Worm (Caenorhabditis elegans) whole organism, L2 larva: ENCODE measurements around the gene dhrr-1.
A peak's percentile ranks its signal among the peaks of the same experiment; 100 is the strongest.
"Not testable (repeated sequence)": the region's sequence is repeated elsewhere in the genome, so short reads cannot be mapped to it uniquely, and the experiment has no call there.

Experiments used
- C34F6.9 ChIP-seq: fragments of 150-350 bp; optimal IDR thresholded peaks from 2 replicates; lab custom pipeline; 2014; ENCODE audit warnings: missing biosample characterization, missing genetic modification characterization
- R02D3.7 ChIP-seq: fragments of 150-350 bp; optimal IDR thresholded peaks from 2 replicates; lab custom pipeline; 2014; ENCODE audit warnings: missing biosample characterization, missing genetic modification characterization
- Y55F3AM.14 ChIP-seq: fragments of 200-800 bp; sonication (Bioruptor generic); optimal IDR thresholded peaks from 2 replicates; lab custom pipeline; 2018; ENCODE audit warnings: mild to moderate bottlenecking, missing genetic modification characterization, missing compliant biosample characterization
- ZK546.5 ChIP-seq: sonication (generic microtip); optimal IDR thresholded peaks from 2 replicates; lab custom pipeline; 2017; ENCODE audit warnings: missing biosample characterization, missing genetic modification characterization
- alr-1 ChIP-seq: fragments of 150-350 bp; optimal IDR thresholded peaks from 2 replicates; lab custom pipeline; 2014; ENCODE audit warnings: missing biosample characterization, missing genetic modification characterization
- aly-2 ChIP-seq: fragments of 150-350 bp; optimal IDR thresholded peaks from 2 replicates; lab custom pipeline; 2014; ENCODE audit warnings: missing biosample characterization, missing genetic modification characterization
- ceh-16 ChIP-seq: fragments of 150-350 bp; optimal IDR thresholded peaks from 2 replicates; lab custom pipeline; 2014; ENCODE audit warnings: missing biosample characterization, missing genetic modification characterization
- crh-2 ChIP-seq: sonication (generic microtip); optimal IDR thresholded peaks from 2 replicates; lab custom pipeline; 2017; ENCODE audit warnings: missing biosample characterization, missing genetic modification characterization
- dmd-4 ChIP-seq: sonication (generic microtip); optimal IDR thresholded peaks from 2 replicates; lab custom pipeline; 2017; ENCODE audit warnings: missing biosample characterization, missing genetic modification characterization
- egl-27 ChIP-seq: sonication (generic microtip); optimal IDR thresholded peaks from 3 replicates; lab custom pipeline; 2017; ENCODE audit warnings: missing biosample characterization, missing genetic modification reagents, missing genetic modification characterization
- elt-1 ChIP-seq: fragments of 150-350 bp; optimal IDR thresholded peaks from 2 replicates; lab custom pipeline; 2014; ENCODE audit warnings: missing biosample characterization, missing genetic modification characterization
- elt-3 ChIP-seq: sonication (generic microtip); optimal IDR thresholded peaks from 2 replicates; lab custom pipeline; 2017; ENCODE audit warnings: missing biosample characterization, missing genetic modification characterization
- fos-1 ChIP-seq: fragments of 150-350 bp; optimal IDR thresholded peaks from 2 replicates; lab custom pipeline; 2014; ENCODE audit warnings: missing biosample characterization, missing genetic modification characterization
- lin-11 ChIP-seq: fragments of 150-350 bp; sonication (generic microtip); optimal IDR thresholded peaks from 2 replicates; lab custom pipeline; 2014; ENCODE audit warnings: missing biosample characterization, missing genetic modification characterization, inconsistent platforms, mixed read lengths
- lin-39 ChIP-seq: fragments of 150-350 bp; optimal IDR thresholded peaks from 2 replicates; lab custom pipeline; 2014; ENCODE audit warnings: missing biosample characterization, missing genetic modification reagents, missing genetic modification characterization
- mbf-1 ChIP-seq: sonication (generic microtip); optimal IDR thresholded peaks from 2 replicates; lab custom pipeline; 2017; ENCODE audit warnings: missing biosample characterization, missing genetic modification characterization
- nhr-11 ChIP-seq: fragments of 150-350 bp; optimal IDR thresholded peaks from 2 replicates; lab custom pipeline; 2014; ENCODE audit warnings: missing biosample characterization, missing genetic modification characterization
- nhr-129 ChIP-seq: fragments of 150-350 bp; optimal IDR thresholded peaks from 2 replicates; lab custom pipeline; 2014; ENCODE audit warnings: missing biosample characterization, missing genetic modification characterization
- nhr-237 ChIP-seq: fragments of 150-350 bp; optimal IDR thresholded peaks from 2 replicates; lab custom pipeline; 2014; ENCODE audit warnings: missing biosample characterization, missing genetic modification characterization
- nhr-25 ChIP-seq: fragments of 150-350 bp; sonication (generic microtip); optimal IDR thresholded peaks from 3 replicates; lab custom pipeline; 2014; ENCODE audit warnings: missing biosample characterization, missing genetic modification characterization
- nhr-77 ChIP-seq: fragments of 150-350 bp; optimal IDR thresholded peaks from 2 replicates; lab custom pipeline; 2014; ENCODE audit warnings: missing biosample characterization, missing genetic modification characterization
- peb-1 ChIP-seq: fragments of 150-350 bp; optimal IDR thresholded peaks from 2 replicates; lab custom pipeline; 2014; ENCODE audit warnings: missing biosample characterization, missing genetic modification characterization
- sem-4 ChIP-seq: fragments of 150-350 bp; optimal IDR thresholded peaks from 2 replicates; lab custom pipeline; 2014; ENCODE audit warnings: missing biosample characterization, missing genetic modification reagents, missing genetic modification characterization
- sma-3 ChIP-seq: sonication (generic microtip); optimal IDR thresholded peaks from 2 replicates; lab custom pipeline; 2016; ENCODE audit warnings: missing genetic modification reagents, missing genetic modification characterization, missing compliant biosample characterization
- sma-9 ChIP-seq, 2 experiments: fragments of 150-350 bp in 1 of 2; sonication (generic microtip) in 1 of 2; optimal IDR thresholded peaks; 2 replicates each; lab custom pipeline; 2014 to 2016; ENCODE audit warnings: missing genetic modification characterization in 2 of 2, mild to moderate bottlenecking in 1 of 2, missing biosample characterization in 1 of 2, missing compliant biosample characterization in 1 of 2, missing genetic modification reagents in 1 of 2, moderate library complexity in 1 of 2
- unc-39 ChIP-seq: fragments of 150-350 bp; optimal IDR thresholded peaks from 2 replicates; lab custom pipeline; 2014; ENCODE audit warnings: missing biosample characterization, missing genetic modification characterization
- unc-55 ChIP-seq: fragments of 150-350 bp; sonication (generic microtip); optimal IDR thresholded peaks from 3 replicates; lab custom pipeline; 2014; ENCODE audit warnings: missing biosample characterization, missing genetic modification reagents, missing genetic modification characterization
- ztf-1 ChIP-seq: fragments of 200-800 bp; sonication (Bioruptor generic); conservative IDR thresholded peaks from 2 replicates; pipeline ENCODE4 v1.3.6; 2022; ENCODE audit warnings: missing genetic modification characterization, missing compliant biosample characterization

dhrr-1 gene

DNA sequence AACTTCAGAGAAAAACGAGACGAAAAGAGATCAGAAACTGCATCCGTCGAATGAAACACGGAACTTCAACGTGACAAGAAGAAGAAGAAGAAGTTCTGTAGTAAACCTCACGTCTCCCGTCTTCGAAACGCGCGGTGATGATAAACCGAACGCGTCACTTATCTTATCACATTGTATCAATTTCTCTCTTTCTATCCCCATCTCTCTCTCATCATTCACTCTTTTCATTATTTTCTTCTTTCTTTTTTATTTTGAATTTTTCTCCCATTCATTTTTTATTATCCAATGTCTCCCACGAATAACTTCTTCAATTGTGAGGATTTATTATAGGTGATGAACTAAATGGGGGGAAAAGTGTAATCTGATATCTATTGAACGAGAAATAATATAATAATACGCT lies 42.4 kb downstream of the dhrr-1 start (continued):
- TF ChIP-seq R02D3.7 (tag; lab: Kevin White, UChicago) (no peak), egl-27 (tag; lab: Kevin White, UChicago) (peak; percentile 36), aly-2 (no peak), nhr-11 (no peak), ceh-16 (tag; lab: Kevin White, UChicago) (no peak), ZK546.5 (tag; lab: Kevin White, UChicago) (no peak), dmd-4 (tag; lab: Kevin White, UChicago) (no peak), lin-11 (tag; lab: Kevin White, UChicago) (no peak), mbf-1 (tag; lab: Kevin White, UChicago) (no peak), Y55F3AM.14 (GFP tag; lab: Kevin White, UChicago) (no peak), nhr-77 (tag; lab: Kevin White, UChicago) (no peak), nhr-25 (peak; percentile 85), C34F6.9 (tag; lab: Kevin White, UChicago) (peak; percentile 38), sem-4 (peak; percentile 23), unc-39 (tag; lab: Kevin White, UChicago) (no peak), nhr-237 (tag; lab: Kevin White, UChicago) (no peak), elt-1 (no peak), fos-1 (tag; lab: Kevin White, UChicago) (peak; percentile 64), nhr-129 (tag; lab: Kevin White, UChicago) (peak; percentile 28)

DNA sequence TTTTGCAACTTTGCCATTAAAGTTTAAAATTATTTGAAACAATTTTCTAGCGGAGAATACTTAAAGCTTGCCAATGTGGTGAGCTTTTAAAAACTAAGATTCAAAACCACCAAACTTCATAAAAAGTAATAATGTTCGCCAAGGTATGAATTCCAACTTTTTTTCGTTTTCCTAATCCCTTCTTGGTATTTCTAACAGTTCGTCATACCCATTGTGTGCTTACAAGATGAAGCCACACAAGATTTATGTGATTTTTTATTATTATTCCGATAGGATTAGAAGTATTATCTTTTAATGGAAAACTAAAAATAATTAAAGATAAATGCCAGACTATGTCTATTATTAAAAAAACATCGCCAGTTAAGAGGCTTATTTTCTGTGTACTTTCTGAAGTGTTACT lies 43.6 kb downstream of the dhrr-1 start:
- TF ChIP-seq sma-9 (GFP tag; optimal IDR thresholded peaks at IDR 0.05; lab: Kevin White, UChicago) (no peak), sma-9 (tag; optimal IDR thresholded peaks at IDR 0.05; lab: Kevin White, UChicago) (no peak)

DNA sequence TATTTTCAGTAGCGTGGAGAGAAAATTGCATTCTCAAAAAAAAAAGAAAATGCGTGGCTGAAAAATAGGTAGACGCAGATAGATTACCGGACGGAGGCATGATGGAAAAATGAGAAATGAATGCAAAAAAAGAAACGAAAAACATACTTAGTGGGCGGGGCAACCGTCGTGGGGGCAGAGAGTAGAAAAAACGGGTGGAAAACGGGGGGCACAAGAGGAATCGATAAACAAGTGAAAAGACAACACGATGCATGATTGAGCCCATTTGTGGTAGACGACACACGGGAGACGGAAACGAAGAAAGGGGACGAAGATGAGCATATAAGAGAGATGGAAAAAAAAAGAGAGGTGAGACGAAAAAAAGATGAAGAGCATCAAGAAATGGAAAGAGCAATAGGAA lies 44.1 kb downstream of the dhrr-1 start:
- TF ChIP-seq Y55F3AM.14 (GFP tag; lab: Kevin White, UChicago) (no peak), sma-3 (GFP tag; lab: Kevin White, UChicago) (no peak), unc-55 (GFP tag; lab: Kevin White, UChicago) (peak; percentile 40), elt-3 (tag; lab: Kevin White, UChicago) (no peak), nhr-77 (tag; lab: Kevin White, UChicago) (no peak)
- TF ChIP-seq, all 48 proteins: peak for 1

DNA sequence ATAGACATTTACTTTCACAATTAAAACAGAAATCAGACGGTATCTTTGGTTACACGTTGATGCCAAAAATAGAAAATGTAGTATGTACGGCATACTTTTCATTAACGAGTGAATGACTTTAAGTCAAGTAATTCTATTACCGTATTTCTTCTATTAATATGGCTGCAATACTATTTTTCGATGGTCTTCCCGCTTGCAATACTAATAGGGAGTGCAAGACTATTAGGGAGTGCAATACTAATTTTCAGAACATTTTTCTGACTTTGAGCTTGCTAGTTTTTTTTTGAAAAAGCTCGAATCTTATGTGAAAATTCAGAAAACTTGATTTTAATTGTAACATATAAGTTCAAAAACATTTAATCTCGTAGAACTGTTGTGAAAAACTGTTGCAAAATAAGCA lies 45.3 kb downstream of the dhrr-1 start, which contains the start of gene R08D7.7:
Gene R08D7.7 (plus strand): TSS at position 301 of the 400 bp plus-strand sequence.
- TF ChIP-seq aly-2; peb-1 (tag; lab: Kevin White, UChicago); crh-2 (tag; lab: Kevin White, UChicago): not testable (repeated sequence)

DNA sequence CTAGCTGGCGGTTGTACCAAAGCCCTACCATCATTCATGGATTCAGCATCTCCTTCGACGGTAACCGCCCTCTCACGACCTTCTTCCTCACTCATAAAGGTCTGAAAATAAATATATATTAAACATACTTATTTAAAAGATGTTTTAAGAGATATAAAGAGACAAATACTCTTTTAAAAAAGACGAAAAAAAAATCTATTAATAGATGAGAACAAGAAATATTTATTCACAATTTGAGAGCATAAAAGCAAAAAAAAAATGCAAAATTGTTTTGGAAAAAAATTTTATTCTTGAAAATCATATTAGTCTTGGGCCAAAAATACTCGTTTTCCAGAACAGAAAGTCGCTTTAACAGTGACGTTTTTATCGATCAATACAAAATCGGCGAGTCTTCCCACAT lies 52.2 kb downstream of the dhrr-1 start, which contains the start of gene skat-1:
Gene skat-1 (minus strand): TSS at position 101 of the 400 bp plus-strand sequence.
- TF ChIP-seq nhr-77 (tag; lab: Kevin White, UChicago) = no peak
- TF ChIP-seq ZK546.5 (tag; lab: Kevin White, UChicago) = no peak
- no peak for TF ChIP-seq lin-11 (tag; lab: Kevin White, UChicago)
- no peak for TF ChIP-seq lin-39 (tag; lab: Kevin White, UChicago)
- TF ChIP-seq ztf-1 (GFP tag; lab: Robert Waterston, UW) = no peak

DNA sequence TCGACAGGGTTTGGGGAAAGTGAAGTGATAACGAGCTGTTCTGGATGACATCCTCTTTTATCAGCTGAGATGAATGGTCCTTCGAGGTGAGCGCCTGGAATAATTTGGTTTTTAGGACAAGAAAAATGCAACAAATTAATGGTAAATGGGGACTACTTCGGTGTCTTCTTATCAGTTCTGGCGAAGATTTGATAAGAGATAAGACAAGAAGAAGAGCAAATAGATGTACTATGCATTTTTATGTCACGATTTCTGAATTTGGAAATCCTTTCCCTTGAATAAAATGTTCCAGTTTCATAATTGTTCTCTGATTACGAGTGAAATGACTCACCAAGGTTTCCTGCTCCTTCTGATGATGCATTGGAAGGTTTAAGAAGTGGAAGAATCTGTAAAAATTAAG lies 53.4 kb downstream of the dhrr-1 start:
- TF ChIP-seq peb-1 (tag; lab: Kevin White, UChicago) (no peak), fos-1 (tag; lab: Kevin White, UChicago) (peak; percentile 84), unc-55 (GFP tag; lab: Kevin White, UChicago) (no peak), alr-1 (tag; lab: Kevin White, UChicago) (no peak)

DNA sequence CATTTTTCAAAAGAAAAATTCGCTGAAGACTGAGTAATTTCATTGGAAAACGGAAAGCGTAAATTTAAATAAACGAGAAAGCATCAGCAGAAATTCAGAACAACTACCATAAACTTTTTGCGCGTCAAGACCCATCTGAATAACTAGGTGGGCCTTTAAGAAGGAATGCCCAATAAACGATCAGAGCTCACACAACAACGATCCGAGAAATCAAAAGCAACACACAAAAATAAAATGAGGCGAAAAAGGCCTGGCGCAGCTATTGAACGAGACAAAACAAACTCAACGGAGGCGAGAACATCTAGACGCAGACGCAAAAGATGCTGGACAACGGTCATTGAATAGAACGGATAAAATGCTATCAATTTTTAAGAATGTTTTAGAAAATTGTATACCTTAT lies 54.4 kb downstream of the dhrr-1 start:
- no peak for TF ChIP-seq elt-1
- TF ChIP-seq, all 48 proteins: peak for 0
